Worm (Caenorhabditis elegans): Measurements from ENCODE around the gene acp-5.

Gene acp-5

ce11 chrX:5841060-5841642 lies 11.9 kb downstream of the acp-5 start, which contains the start of gene puf-9 (continued):
- TF ChIP-seq elt-3 (tag; optimal IDR thresholded peaks at IDR 0.05) (no peak), blmp-1 (tag; optimal IDR thresholded peaks at IDR 0.05; ENCODE audit: insufficient read depth) (peak; percentile 95), sma-9 (GFP tag; optimal IDR thresholded peaks at IDR 0.05) (peak; percentile 100), sma-9 (tag; optimal IDR thresholded peaks at IDR 0.05) (peak; percentile 78), peb-1 (tag; optimal IDR thresholded peaks at IDR 0.05) (peak; percentile 93), nhr-25 (tag; optimal IDR thresholded peaks at IDR 0.05) (peak; percentile 99), sem-4 (tag; optimal IDR thresholded peaks at IDR 0.05) (peak; percentile 99), fos-1 (tag; optimal IDR thresholded peaks at IDR 0.05) (peak; percentile 100), ZK546.5 (tag; optimal IDR thresholded peaks at IDR 0.05) (peak; percentile 82), alr-1 (tag; optimal IDR thresholded peaks at IDR 0.05) (peak; percentile 91), lin-39 (tag; optimal IDR thresholded peaks at IDR 0.05) (peak; percentile 88), F13H6.1 (tag; optimal IDR thresholded peaks at IDR 0.05) (peak; percentile 99), lin-13 (GFP tag; optimal IDR thresholded peaks at IDR 0.05) (peak; percentile 99), egl-27 (tag; optimal IDR thresholded peaks at IDR 0.05) (peak; percentile 99), nhr-12 (tag; optimal IDR thresholded peaks at IDR 0.05) (peak; percentile 82), unc-55 (GFP tag; optimal IDR thresholded peaks at IDR 0.05) (peak; percentile 99), nhr-6 (tag; optimal IDR thresholded peaks at IDR 0.05) (peak; percentile 98), mbf-1 (tag; optimal IDR thresholded peaks at IDR 0.05) (no peak), ama-1 (optimal IDR thresholded peaks at IDR 0.05) (peak; percentile 61), sma-3 (GFP tag; optimal IDR thresholded peaks at IDR 0.05) (peak; percentile 100)

- TF ChIP-seq snpc-4 (tag; optimal IDR thresholded peaks at IDR 0.05) (peak; percentile 1), lsy-2 (tag; optimal IDR thresholded peaks at IDR 0.05) (peak; percentile 30 to 56), unc-55 (GFP tag; optimal IDR thresholded peaks at IDR 0.05) (peak; percentile 84), F13H6.1 (tag; optimal IDR thresholded peaks at IDR 0.05) (no peak), C34F6.9 (tag; optimal IDR thresholded peaks at IDR 0.05) (peak; percentile 61), zag-1 (tag; optimal IDR thresholded peaks at IDR 0.05) (peak; percentile 1), sem-4 (tag; optimal IDR thresholded peaks at IDR 0.05) (peak; percentile 20), sma-9 (GFP tag; optimal IDR thresholded peaks at IDR 0.05) (peak; percentile 23), sma-9 (tag; optimal IDR thresholded peaks at IDR 0.05) (no peak), mdl-1 (tag; optimal IDR thresholded peaks at IDR 0.05) (peak in 1 of 2 experiments; percentile 14), nhr-129 (tag; optimal IDR thresholded peaks at IDR 0.05) (peak; percentile 23), nhr-10 (tag; optimal IDR thresholded peaks at IDR 0.05) (no peak)
Observed at ce11 chrX:5847268-5847667, 18.0 kb downstream of the acp-5 start.

ce11 chrX:5848703-5849102 lies 19.5 kb downstream of the acp-5 start, which contains the start of gene atat-2:
TSS of gene atat-2 (plus strand) at chrX:5849100.
- TF ChIP-seq blmp-1 (tag; optimal IDR thresholded peaks at IDR 0.05; ENCODE audit: insufficient read depth) (peak; percentile 29), nhr-129 (tag; optimal IDR thresholded peaks at IDR 0.05) (peak; percentile 22), elt-1 (tag; optimal IDR thresholded peaks at IDR 0.05) (no peak), lin-11 (tag; optimal IDR thresholded peaks at IDR 0.05) (no peak), ztf-1 (GFP tag; conservative IDR thresholded peaks at IDR 0.05) (no peak), C34F6.9 (tag; optimal IDR thresholded peaks at IDR 0.05) (no peak), sma-9 (GFP tag; optimal IDR thresholded peaks at IDR 0.05) (peak; percentile 18), sma-9 (tag; optimal IDR thresholded peaks at IDR 0.05) (no peak)

ce11 chrX:5850472-5850871 lies 21.2 kb downstream of the acp-5 start:
- TF ChIP-seq lin-13 (GFP tag; optimal IDR thresholded peaks at IDR 0.05) = no peak
- peak; percentile 80 for TF ChIP-seq snpc-4 (tag; optimal IDR thresholded peaks at IDR 0.05)

- TF ChIP-seq unc-62 (GFP tag; optimal IDR thresholded peaks at IDR 0.05) (no peak), F13H6.1 (tag; optimal IDR thresholded peaks at IDR 0.05) (no peak), blmp-1 (tag; optimal IDR thresholded peaks at IDR 0.05; ENCODE audit: insufficient read depth) (no peak), nhr-6 (tag; optimal IDR thresholded peaks at IDR 0.05) (no peak), elt-3 (tag; optimal IDR thresholded peaks at IDR 0.05) (no peak), lsy-2 (tag; optimal IDR thresholded peaks at IDR 0.05) (no peak), nhr-129 (tag; optimal IDR thresholded peaks at IDR 0.05) (no peak), sma-3 (GFP tag; optimal IDR thresholded peaks at IDR 0.05) (no peak), nhr-23 (tag; optimal IDR thresholded peaks at IDR 0.05) (no peak), Y55F3AM.14 (GFP tag; optimal IDR thresholded peaks at IDR 0.05) (no peak), nhr-237 (tag; optimal IDR thresholded peaks at IDR 0.05) (no peak), nhr-11 (tag; optimal IDR thresholded peaks at IDR 0.05) (no peak), sma-9 (GFP tag; optimal IDR thresholded peaks at IDR 0.05) (no peak), sma-9 (tag; optimal IDR thresholded peaks at IDR 0.05) (no peak), nhr-21 (tag; optimal IDR thresholded peaks at IDR 0.05) (no peak), skn-1 (tag; optimal IDR thresholded peaks at IDR 0.05) (no peak), nhr-10 (tag; optimal IDR thresholded peaks at IDR 0.05) (no peak), sem-4 (tag; optimal IDR thresholded peaks at IDR 0.05) (no peak), ztf-4 (tag; optimal IDR thresholded peaks at IDR 0.05) (no peak), mbf-1 (tag; optimal IDR thresholded peaks at IDR 0.05) (no peak), unc-39 (tag; optimal IDR thresholded peaks at IDR 0.05) (no peak)
Observed at ce11 chrX:5852113-5852512, 22.9 kb downstream of the acp-5 start.

Measured in whole organism, L2 larva.